Worm (Caenorhabditis elegans) whole organism, late embryonic: ENCODE data around the gene T16H12.9.

Experiments
- ahr-1 ChIP-seq: sonication (generic microtip); optimal IDR thresholded peaks from 2 replicates; lab custom pipeline; 2016; ENCODE audit warnings: missing genetic modification characterization, missing compliant biosample characterization
- ets-4 ChIP-seq: sonication (generic microtip); optimal IDR thresholded peaks from 2 replicates; lab custom pipeline; 2016; ENCODE audit warnings: missing genetic modification characterization, missing compliant biosample characterization
- gmeb-2 ChIP-seq: sonication (generic microtip); optimal IDR thresholded peaks from 2 replicates; lab custom pipeline; 2016; ENCODE audit warnings: missing genetic modification characterization, inconsistent platforms, missing compliant biosample characterization
- hlh-30 ChIP-seq: sonication (generic microtip); optimal IDR thresholded peaks from 2 replicates; lab custom pipeline; 2017; ENCODE audit warnings: antibody characterized with exemption, missing genetic modification characterization, missing compliant biosample characterization; ENCODE audit not compliant: insufficient read depth
- mec-3 ChIP-seq: sonication (generic microtip); optimal IDR thresholded peaks from 2 replicates; lab custom pipeline; 2016; ENCODE audit warnings: borderline replicate concordance, missing genetic modification characterization, missing compliant biosample characterization
- pag-3 ChIP-seq: sonication (generic microtip); optimal IDR thresholded peaks from 2 replicates; lab custom pipeline; 2016; ENCODE audit warnings: missing compliant biosample characterization, missing genetic modification characterization, borderline replicate concordance
- pha-4 ChIP-seq: fragments of 150-350 bp; optimal IDR thresholded peaks from 2 replicates; lab custom pipeline; 2018; ENCODE audit warnings: missing biosample characterization, missing genetic modification reagents, missing genetic modification characterization
- tbx-2 ChIP-seq: sonication (generic microtip); optimal IDR thresholded peaks from 2 replicates; lab custom pipeline; 2016; ENCODE audit warnings: missing genetic modification characterization, missing compliant biosample characterization
- unc-42 ChIP-seq: sonication (generic microtip); optimal IDR thresholded peaks from 2 replicates; lab custom pipeline; 2016; ENCODE audit warnings: missing genotype, missing genetic modification characterization, missing compliant biosample characterization

- TF ChIP-seq gmeb-2 (tag; lab: Kevin White, UChicago) (no peak), tbx-2 (tag; lab: Kevin White, UChicago) (no peak), pag-3 (tag; lab: Kevin White, UChicago) (no peak), ets-4 (tag; lab: Kevin White, UChicago) (no peak), unc-42 (tag; lab: Kevin White, UChicago) (no peak), pha-4 (tag; lab: Kevin White, UChicago) (no peak), hlh-30 (tag; lab: Kevin White, UChicago) (no peak), ahr-1 (no peak), mec-3 (tag; lab: Kevin White, UChicago) (no peak)
These were observed 3.9 kb downstream of the T16H12.9 start, which contains the start of gene vps-29 for ce11 chrIII:10112958-10113357.
